Fruit fly (Drosophila melanogaster): Measurements from ENCODE around the gene CG32814.
A peak's percentile ranks its signal among the peaks of the same experiment; 100 is the strongest.

CG32814 gene

dm6 chrX:1052684-1053389 lies 26.3 kb upstream of the CG32814 start (continued):
- TF ChIP-seq pnt (GFP tag; optimal IDR thresholded peaks at IDR 0.05) (peak; percentile 47), CG31224 (GFP tag; IDR thresholded peaks at IDR 0.05) (no peak), D19A (tag; optimal IDR thresholded peaks at IDR 0.05) (peak; percentile 31), B-H1 (GFP tag; IDR thresholded peaks at IDR 0.05) (no peak), CG8924 (tag; optimal IDR thresholded peaks at IDR 0.05) (peak; percentile 15), mirr (GFP tag; optimal IDR thresholded peaks at IDR 0.05) (no peak), CG13424 (tag; optimal IDR thresholded peaks at IDR 0.05) (peak; percentile 34), CG1832 (GFP tag; optimal IDR thresholded peaks at IDR 0.05) (no peak), CG10979 (tag; optimal IDR thresholded peaks at IDR 0.05) (peak; percentile 65), her (GFP tag; optimal IDR thresholded peaks at IDR 0.05) (peak; percentile 15), Fer3 (tag; optimal IDR thresholded peaks at IDR 0.05) (peak; percentile 25), hth (optimal IDR thresholded peaks at IDR 0.05) (no peak), bcd (GFP tag; optimal IDR thresholded peaks at IDR 0.05) (peak; percentile 34), sob (GFP tag; IDR thresholded peaks at IDR 0.05) (no peak), ash1 (GFP tag; optimal IDR thresholded peaks at IDR 0.05) (no peak), Mrtf (GFP tag; IDR thresholded peaks at IDR 0.05) (peak; percentile 61; the same call in 2 of the 3 replicates), CG4617 (GFP tag; optimal IDR thresholded peaks at IDR 0.05; ENCODE audit: borderline replicate concordance) (no peak), shn (GFP tag; optimal IDR thresholded peaks at IDR 0.05) (no peak), Mad (GFP tag; optimal IDR thresholded peaks at IDR 0.05) (no peak), dati (GFP tag; IDR thresholded peaks at IDR 0.05) (no peak), Sox102F (GFP tag; optimal IDR thresholded peaks at IDR 0.05) (peak; percentile 60), CG3726 (GFP tag; IDR thresholded peaks at IDR 0.05) (no peak), Bteb2 (GFP tag; optimal IDR thresholded peaks at IDR 0.05) (no peak), CG9437 (GFP tag; optimal IDR thresholded peaks at IDR 0.05) (no peak), CG1603 (tag; optimal IDR thresholded peaks at IDR 0.05) (peak; percentile 77), Max (GFP tag; optimal IDR thresholded peaks at IDR 0.05) (peak; percentile 14), Optix (GFP tag; IDR thresholded peaks at IDR 0.05) (peak; percentile 45; the same call in 1 of the 3 replicates), CG17328 (GFP tag; IDR thresholded peaks at IDR 0.05) (peak; percentile 53), ssp (GFP tag; IDR thresholded peaks at IDR 0.05) (peak; percentile 33; the same call in 1 of the 2 replicates), CG17802 (tag; optimal IDR thresholded peaks at IDR 0.05) (peak; percentile 7), Dad (GFP tag; optimal IDR thresholded peaks at IDR 0.05) (peak; percentile 11), zfh1 (GFP tag; IDR thresholded peaks at IDR 0.05) (peak; percentile 66), Xrp1 (GFP tag; IDR thresholded peaks at IDR 0.05) (peak; percentile 58; the same call in 1 of the 2 replicates), kni (GFP tag; optimal IDR thresholded peaks at IDR 0.05) (no peak), Tbp (GFP tag; optimal IDR thresholded peaks at IDR 0.05) (no peak), CG8388 (GFP tag; optimal IDR thresholded peaks at IDR 0.05) (peak; percentile 1), CG3065 (GFP tag; optimal IDR thresholded peaks at IDR 0.05) (no peak), grn (GFP tag; optimal IDR thresholded peaks at IDR 0.05) (no peak), seq (GFP tag; IDR thresholded peaks at IDR 0.05) (0 out of 2 replicates have a peak, but pooled peaks have one; percentile 25), CG8290 (GFP tag; optimal IDR thresholded peaks at IDR 0.05) (no peak), CG8290 (tag; optimal IDR thresholded peaks at IDR 0.05) (peak in 1 of 2 experiments; percentile 67), CG18599 (GFP tag; optimal IDR thresholded peaks at IDR 0.05) (peak; percentile 13), CG7372 (GFP tag; IDR thresholded peaks at IDR 0.05) (no peak), Drgx (GFP tag; IDR thresholded peaks at IDR 0.05) (peak; percentile 69), usp (GFP tag; optimal IDR thresholded peaks at IDR 0.05) (no peak), CG1792 (GFP tag; optimal IDR thresholded peaks at IDR 0.05) (peak; percentile 9), CG9609 (GFP tag; optimal IDR thresholded peaks at IDR 0.05) (peak; percentile 22), CG9797 (GFP tag; optimal IDR thresholded peaks at IDR 0.05) (no peak), CG14710 (tag; optimal IDR thresholded peaks at IDR 0.05) (peak; percentile 44), vvl (GFP tag; IDR thresholded peaks at IDR 0.05) (peak; percentile 70; the same call in 1 of the 2 replicates), Side (GFP tag; optimal IDR thresholded peaks at IDR 0.05) (peak; percentile 31)

Data from whole organism, embryonic.